Fruit fly (Drosophila melanogaster): ENCODE data around the gene Wdr82.

DNA sequence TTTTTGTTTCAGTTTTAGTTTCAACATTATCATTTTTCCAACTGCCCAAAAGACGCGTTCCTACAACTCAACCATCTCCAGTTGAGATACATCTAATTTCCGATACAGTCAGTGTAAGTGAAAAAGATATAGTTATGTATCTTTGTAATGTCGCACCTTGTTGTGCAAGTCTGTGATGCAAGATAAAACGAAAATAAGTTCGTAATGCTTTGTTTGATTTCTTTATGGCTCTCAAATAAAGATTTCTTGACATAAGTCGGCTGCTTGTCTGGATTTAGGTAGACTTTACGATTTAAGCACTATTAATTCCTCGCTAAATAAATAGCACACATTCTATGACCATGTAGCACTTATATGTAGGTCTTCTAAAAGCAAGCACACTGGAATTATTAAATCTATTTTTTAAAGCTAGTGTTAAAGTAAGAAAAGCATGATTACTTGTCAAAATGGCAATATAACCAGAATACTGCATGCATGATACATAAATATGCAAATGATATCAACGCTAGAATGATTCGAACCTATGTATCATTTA, 10.8 kb downstream of the Wdr82 start:
- TF ChIP-seq CG18262 (tag; optimal IDR thresholded peaks at IDR 0.05) (no peak), Ada2b (GFP tag; IDR thresholded peaks at IDR 0.05) (no peak), CG8089 (GFP tag; optimal IDR thresholded peaks at IDR 0.05) (no peak), pho (GFP tag; optimal IDR thresholded peaks at IDR 0.05) (no peak), gce (GFP tag; IDR thresholded peaks at IDR 0.05) (no peak), D19B (GFP tag; optimal IDR thresholded peaks at IDR 0.05) (no peak)

Data from whole organism, embryonic.